Worm (Caenorhabditis elegans): Measurements from ENCODE around the gene lgc-33.

lgc-33 gene

DNA sequence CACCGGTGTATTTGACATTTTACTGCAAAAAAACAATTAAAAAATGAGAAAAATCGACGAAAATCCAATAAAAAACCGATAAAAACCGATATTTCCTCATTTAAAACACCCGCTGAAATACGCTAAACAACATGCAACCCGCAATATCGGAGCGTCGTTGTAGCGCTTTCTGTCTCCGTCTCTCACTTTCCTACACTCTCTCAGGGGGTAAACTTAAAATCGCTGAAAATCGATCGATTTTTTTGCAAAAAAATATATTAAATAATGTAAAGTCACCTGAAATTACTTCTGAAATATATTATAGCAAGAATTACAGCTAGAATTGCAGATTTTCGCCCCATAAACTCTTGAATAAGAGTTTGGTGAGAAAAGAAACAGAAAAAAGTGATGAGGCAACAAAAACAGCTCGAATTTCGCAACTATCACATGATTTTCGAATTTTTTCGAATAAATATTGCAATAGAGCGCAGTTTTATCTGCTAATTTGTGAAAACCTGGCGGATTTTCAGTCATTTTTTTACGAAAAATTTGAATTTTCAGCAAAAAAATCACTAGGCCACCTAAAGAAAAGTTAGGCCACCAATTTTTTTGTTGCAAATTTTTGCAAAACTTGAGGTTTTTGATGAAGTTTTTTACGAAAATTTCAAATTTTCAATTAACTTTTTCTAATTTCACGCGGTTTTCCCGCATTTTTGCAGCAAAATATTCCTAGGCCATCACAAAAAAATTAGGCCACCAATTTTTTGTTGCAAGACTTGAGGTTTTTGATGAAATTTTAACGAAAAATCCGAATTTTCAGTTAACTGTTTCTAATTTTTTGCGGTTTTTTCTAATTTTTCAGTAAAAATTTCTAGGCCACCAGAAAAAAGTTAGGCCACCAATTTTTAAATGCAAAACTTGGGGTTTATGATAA is 9.3 kb downstream of the lgc-33 start, which contains the start of the genes lem-4 and Y55F3BR.11:
lem-4 (minus strand) TSS at position 424 of the 913 bp plus-strand sequence.
Y55F3BR.11 (plus strand) TSS at position 863 of the 913 bp plus-strand sequence.
- no peak for TF ChIP-seq pes-1 (GFP tag; IDR thresholded peaks at IDR 0.05)
- TF ChIP-seq F13C5.2 (tag; optimal IDR thresholded peaks at IDR 0.05) = no peak
- no peak for TF ChIP-seq hmbx-1 (tag; optimal IDR thresholded peaks at IDR 0.05)
- no peak for TF ChIP-seq ceh-36 (tag; optimal IDR thresholded peaks at IDR 0.05)
- no peak for TF ChIP-seq tra-4 (tag; optimal IDR thresholded peaks at IDR 0.05)
- TF ChIP-seq flt-1 (GFP tag; IDR thresholded peaks at IDR 0.05) = no peak
- TF ChIP-seq hnd-1 (tag; optimal IDR thresholded peaks at IDR 0.05) = no peak
- TF ChIP-seq tbx-11 (GFP tag; IDR thresholded peaks at IDR 0.05) = no peak
- TF ChIP-seq hmg-4 (GFP tag; optimal IDR thresholded peaks at IDR 0.05) = no peak
- TF ChIP-seq tbx-37 (GFP tag; conservative IDR thresholded peaks at IDR 0.05) = no peak
- no peak for TF ChIP-seq aly-1 (tag; optimal IDR thresholded peaks at IDR 0.05)
- TF ChIP-seq ceh-13 (GFP tag; optimal IDR thresholded peaks at IDR 0.05) = no peak
- no peak for TF ChIP-seq sea-1 (GFP tag; conservative IDR thresholded peaks at IDR 0.05)
- no peak for TF ChIP-seq scrt-1 (GFP tag; IDR thresholded peaks at IDR 0.05)
- no peak for TF ChIP-seq ama-1 (optimal IDR thresholded peaks at IDR 0.05)
- no peak for TF ChIP-seq ets-7 (tag; optimal IDR thresholded peaks at IDR 0.05)
- TF ChIP-seq B0310.2 (tag; optimal IDR thresholded peaks at IDR 0.05) = no peak

DNA sequence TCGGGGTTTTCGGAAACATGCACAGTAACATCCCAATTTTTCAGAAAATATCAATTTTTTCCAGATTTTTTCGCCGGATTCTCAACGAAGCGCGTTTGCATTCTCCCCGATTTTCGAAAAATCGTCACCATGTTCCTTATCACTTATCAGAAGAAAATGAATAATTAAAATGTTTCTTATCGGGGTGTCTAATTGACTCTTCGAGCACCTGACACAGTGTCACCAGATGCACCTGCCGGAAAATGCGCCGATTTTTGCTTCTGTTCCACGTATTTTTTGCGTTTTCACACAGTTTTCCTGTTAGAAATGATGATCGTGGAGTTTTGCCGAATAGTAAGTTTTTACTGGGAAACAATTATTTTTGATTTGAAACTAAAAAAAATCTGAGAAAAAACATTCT is 10.2 kb downstream of the lgc-33 start:
- TF ChIP-seq flt-1 (GFP tag; IDR thresholded peaks at IDR 0.05) = no peak
- TF ChIP-seq sea-1 (GFP tag; conservative IDR thresholded peaks at IDR 0.05) = no peak
- TF ChIP-seq ceh-13 (GFP tag; optimal IDR thresholded peaks at IDR 0.05) = no peak
- no peak for TF ChIP-seq ets-7 (tag; optimal IDR thresholded peaks at IDR 0.05)
- TF ChIP-seq aly-1 (tag; optimal IDR thresholded peaks at IDR 0.05) = no peak
- TF ChIP-seq ceh-36 (tag; optimal IDR thresholded peaks at IDR 0.05) = no peak
- no peak for TF ChIP-seq pes-1 (GFP tag; IDR thresholded peaks at IDR 0.05)
- TF ChIP-seq tbx-37 (GFP tag; conservative IDR thresholded peaks at IDR 0.05) = no peak
- TF ChIP-seq ama-1 (optimal IDR thresholded peaks at IDR 0.05) = no peak
- no peak for TF ChIP-seq tbx-11 (GFP tag; IDR thresholded peaks at IDR 0.05)
- TF ChIP-seq hnd-1 (tag; optimal IDR thresholded peaks at IDR 0.05) = no peak
- TF ChIP-seq scrt-1 (GFP tag; IDR thresholded peaks at IDR 0.05) = no peak
- no peak for TF ChIP-seq hmbx-1 (tag; optimal IDR thresholded peaks at IDR 0.05)
- TF ChIP-seq hmg-4 (GFP tag; optimal IDR thresholded peaks at IDR 0.05) = no peak
- no peak for TF ChIP-seq F13C5.2 (tag; optimal IDR thresholded peaks at IDR 0.05)
- no peak for TF ChIP-seq tra-4 (tag; optimal IDR thresholded peaks at IDR 0.05)
- TF ChIP-seq B0310.2 (tag; optimal IDR thresholded peaks at IDR 0.05) = no peak

DNA sequence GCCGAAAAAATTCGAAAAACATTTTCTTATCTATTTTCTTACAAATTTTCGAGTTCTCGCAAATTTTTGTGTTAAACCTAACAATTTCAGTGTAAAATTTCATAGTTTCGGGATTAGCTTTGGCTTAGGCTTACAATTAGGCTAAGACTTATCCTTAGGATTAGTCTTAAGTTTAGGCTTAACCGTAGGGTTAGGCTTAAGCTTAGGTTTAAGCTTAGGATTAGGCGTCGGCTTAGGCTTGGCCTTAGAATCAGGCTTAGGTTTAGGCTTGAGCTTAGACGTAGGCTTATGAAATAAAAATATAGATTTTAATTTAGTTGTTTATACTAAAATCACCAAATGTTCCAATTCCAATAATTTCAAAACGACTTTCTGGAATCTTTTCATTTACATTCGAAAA is 10.7 kb downstream of the lgc-33 start:
- TF ChIP-seq sea-1 (GFP tag; conservative IDR thresholded peaks at IDR 0.05) (no peak), ceh-36 (tag; optimal IDR thresholded peaks at IDR 0.05) (peak; percentile 77), ceh-13 (GFP tag; optimal IDR thresholded peaks at IDR 0.05) (no peak), hmbx-1 (tag; optimal IDR thresholded peaks at IDR 0.05) (no peak), ama-1 (optimal IDR thresholded peaks at IDR 0.05) (no peak)

DNA sequence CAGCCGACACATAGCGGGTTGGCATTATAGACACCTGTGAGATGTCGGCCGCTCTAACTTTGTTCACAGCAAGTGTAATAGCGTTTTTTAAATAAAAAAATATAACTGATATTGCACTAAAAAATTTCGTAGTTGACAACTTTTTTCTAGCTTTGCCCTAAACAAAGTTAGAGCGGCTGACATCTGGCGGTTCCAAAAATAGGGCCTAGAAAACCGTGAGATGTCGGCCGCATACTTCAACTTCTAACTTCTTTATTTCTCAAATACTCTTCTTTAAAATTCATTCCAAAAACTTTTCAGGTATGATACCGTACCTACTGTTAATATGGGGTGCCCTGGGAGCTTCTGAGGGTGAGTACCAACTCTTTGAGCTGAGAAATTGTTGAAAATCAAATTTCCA is 13.3 kb downstream of the lgc-33 start, which contains the start of gene Y55F3BR.2:
Y55F3BR.2 (plus strand) TSS at position 301 of the 400 bp plus-strand sequence.
- TF ChIP-seq ets-7 (tag; optimal IDR thresholded peaks at IDR 0.05) = no peak
- no peak for TF ChIP-seq ceh-13 (GFP tag; optimal IDR thresholded peaks at IDR 0.05)
- no peak for TF ChIP-seq aly-1 (tag; optimal IDR thresholded peaks at IDR 0.05)
- TF ChIP-seq pes-1 (GFP tag; IDR thresholded peaks at IDR 0.05) = no peak
- TF ChIP-seq F13C5.2 (tag; optimal IDR thresholded peaks at IDR 0.05) = no peak
- TF ChIP-seq tbx-37 (GFP tag; conservative IDR thresholded peaks at IDR 0.05) = no peak
- no peak for TF ChIP-seq B0310.2 (tag; optimal IDR thresholded peaks at IDR 0.05)
- no peak for TF ChIP-seq hmbx-1 (tag; optimal IDR thresholded peaks at IDR 0.05)
- no peak for TF ChIP-seq ceh-36 (tag; optimal IDR thresholded peaks at IDR 0.05)
- no peak for TF ChIP-seq hmg-4 (GFP tag; optimal IDR thresholded peaks at IDR 0.05)
- no peak for TF ChIP-seq ama-1 (optimal IDR thresholded peaks at IDR 0.05)
- no peak for TF ChIP-seq flt-1 (GFP tag; IDR thresholded peaks at IDR 0.05)
- no peak for TF ChIP-seq scrt-1 (GFP tag; IDR thresholded peaks at IDR 0.05)
- TF ChIP-seq tra-4 (tag; optimal IDR thresholded peaks at IDR 0.05) = no peak
- TF ChIP-seq tbx-11 (GFP tag; IDR thresholded peaks at IDR 0.05) = no peak
- TF ChIP-seq hnd-1 (tag; optimal IDR thresholded peaks at IDR 0.05) = no peak
- no peak for TF ChIP-seq sea-1 (GFP tag; conservative IDR thresholded peaks at IDR 0.05)

DNA sequence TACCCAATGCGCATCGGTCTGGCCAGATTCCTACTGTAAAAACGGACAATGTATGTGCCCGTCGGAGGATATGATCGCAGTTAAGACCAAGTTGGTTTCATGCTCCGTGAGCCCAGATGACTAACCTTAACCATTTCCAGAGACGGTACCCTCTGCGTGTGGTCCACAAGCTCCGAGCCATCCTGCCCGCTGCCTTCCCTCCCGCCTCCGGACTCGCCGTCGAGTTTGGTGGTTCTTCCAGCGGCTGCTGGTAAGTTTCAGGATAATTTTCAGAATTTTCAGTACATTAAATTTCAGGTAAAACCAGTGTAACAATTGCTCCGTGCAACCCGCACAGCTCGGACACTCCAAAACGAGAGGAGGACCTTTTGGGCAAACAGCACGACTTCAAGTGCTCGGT is 15.5 kb downstream of the lgc-33 start:
- TF ChIP-seq pes-1 (GFP tag; IDR thresholded peaks at IDR 0.05) (no peak), tra-4 (tag; optimal IDR thresholded peaks at IDR 0.05) (no peak), hnd-1 (tag; optimal IDR thresholded peaks at IDR 0.05) (no peak), hmbx-1 (tag; optimal IDR thresholded peaks at IDR 0.05) (no peak), flt-1 (GFP tag; IDR thresholded peaks at IDR 0.05) (no peak), ceh-13 (GFP tag; optimal IDR thresholded peaks at IDR 0.05) (no peak), sea-1 (GFP tag; conservative IDR thresholded peaks at IDR 0.05) (no peak), B0310.2 (tag; optimal IDR thresholded peaks at IDR 0.05) (no peak), tbx-37 (GFP tag; conservative IDR thresholded peaks at IDR 0.05) (no peak)

DNA sequence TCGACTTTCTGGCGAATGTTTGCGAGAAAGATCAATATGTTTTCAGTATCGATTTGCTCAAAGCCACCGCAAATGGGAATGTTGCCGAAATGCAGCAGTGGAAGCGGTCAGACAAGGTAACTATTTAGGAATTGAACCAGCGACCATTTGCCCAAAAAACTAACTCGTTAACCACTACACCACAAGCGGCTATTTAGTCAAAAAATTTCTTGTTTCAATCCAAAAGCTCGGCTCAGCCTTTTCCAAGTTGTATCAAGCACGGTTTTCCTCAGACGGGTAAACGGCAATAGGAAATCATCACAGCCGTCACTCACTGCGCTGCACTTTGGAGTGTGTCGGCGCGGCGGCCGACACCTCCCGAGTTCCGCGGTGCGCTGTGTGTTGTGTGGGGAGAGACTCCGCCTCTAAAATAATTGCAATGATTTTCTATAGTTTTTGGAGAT is 21.6 kb downstream of the lgc-33 start:
- TF ChIP-seq hmg-4 (GFP tag; optimal IDR thresholded peaks at IDR 0.05) (peak; percentile 27), ceh-36 (tag; optimal IDR thresholded peaks at IDR 0.05) (no peak), pes-1 (GFP tag; IDR thresholded peaks at IDR 0.05) (no peak), F13C5.2 (tag; optimal IDR thresholded peaks at IDR 0.05) (peak; percentile 45), tbx-11 (GFP tag; IDR thresholded peaks at IDR 0.05) (0 out of 2 replicates have a peak, but pooled peaks have one; percentile 30), ama-1 (optimal IDR thresholded peaks at IDR 0.05) (peak; percentile 84), ets-7 (tag; optimal IDR thresholded peaks at IDR 0.05) (no peak), hnd-1 (tag; optimal IDR thresholded peaks at IDR 0.05) (no peak), tra-4 (tag; optimal IDR thresholded peaks at IDR 0.05) (no peak)

DNA sequence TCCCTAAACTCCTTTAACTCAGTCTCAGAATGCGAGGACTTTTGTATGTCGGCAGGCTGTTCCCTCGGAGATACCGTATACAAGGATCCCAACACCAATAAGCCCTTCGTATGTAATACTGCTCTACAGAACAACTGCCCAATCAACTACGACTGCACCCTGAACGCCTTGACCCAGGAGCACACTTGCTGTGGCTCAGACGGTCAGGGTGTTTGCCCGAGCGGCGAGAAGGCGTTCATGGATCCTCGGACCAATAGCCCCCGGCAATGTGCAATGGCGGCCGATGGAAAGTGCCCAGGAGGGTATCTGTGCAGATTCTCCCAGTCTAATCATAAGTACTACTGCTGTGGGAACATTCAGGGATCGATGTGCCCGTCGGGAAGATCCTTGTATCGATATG is 23.4 kb downstream of the lgc-33 start:
- TF ChIP-seq flt-1 (GFP tag; IDR thresholded peaks at IDR 0.05) (no peak), pes-1 (GFP tag; IDR thresholded peaks at IDR 0.05) (no peak), ama-1 (optimal IDR thresholded peaks at IDR 0.05) (no peak), aly-1 (tag; optimal IDR thresholded peaks at IDR 0.05) (no peak), B0310.2 (tag; optimal IDR thresholded peaks at IDR 0.05) (no peak), hnd-1 (tag; optimal IDR thresholded peaks at IDR 0.05) (no peak), ets-7 (tag; optimal IDR thresholded peaks at IDR 0.05) (no peak), hmbx-1 (tag; optimal IDR thresholded peaks at IDR 0.05) (no peak), ceh-36 (tag; optimal IDR thresholded peaks at IDR 0.05) (no peak), F13C5.2 (tag; optimal IDR thresholded peaks at IDR 0.05) (no peak), ceh-13 (GFP tag; optimal IDR thresholded peaks at IDR 0.05) (no peak), hmg-4 (GFP tag; optimal IDR thresholded peaks at IDR 0.05) (no peak), tbx-11 (GFP tag; IDR thresholded peaks at IDR 0.05) (no peak), sea-1 (GFP tag; conservative IDR thresholded peaks at IDR 0.05) (no peak), tbx-37 (GFP tag; conservative IDR thresholded peaks at IDR 0.05) (no peak), scrt-1 (GFP tag; IDR thresholded peaks at IDR 0.05) (no peak), tra-4 (tag; optimal IDR thresholded peaks at IDR 0.05) (no peak)
